Worm (Caenorhabditis elegans) whole organism, young adult: ENCODE data around the gene nhr-7.
A peak's percentile ranks its signal among the peaks of the same experiment; 100 is the strongest.

ENCODE experiments used
- C06A6.2 ChIP-seq: fragments of 200-800 bp; sonication (Bioruptor generic); conservative IDR thresholded peaks from 2 replicates; pipeline ENCODE4 v1.3.6; 2022; ENCODE audit warnings: missing genetic modification characterization, missing compliant biosample characterization
- F55B11.4 ChIP-seq: sonication (generic microtip); optimal IDR thresholded peaks from 2 replicates; lab custom pipeline; 2016; ENCODE audit warnings: missing compliant biosample characterization, missing genetic modification characterization, borderline replicate concordance; ENCODE audit not compliant: insufficient read depth
- T07F8.4 ChIP-seq: sonication (generic microtip); optimal IDR thresholded peaks from 2 replicates; lab custom pipeline; 2016; ENCODE audit warnings: mild to moderate bottlenecking, missing genetic modification characterization, moderate library complexity, missing compliant biosample characterization
- Y53F4B.3 ChIP-seq: fragments of 200-800 bp; sonication (Bioruptor generic); IDR thresholded peaks from 2 replicates; pipeline ENCODE4 v1.3.6; 2022; ENCODE audit warnings: missing genetic modification reagents, missing genetic modification characterization, missing compliant biosample characterization
- Y53G8AR.9 ChIP-seq: fragments of 200-800 bp; sonication (Bioruptor generic); conservative IDR thresholded peaks from 2 replicates; pipeline ENCODE4 v1.3.6; 2022; ENCODE audit warnings: missing genetic modification reagents, missing genetic modification characterization, missing compliant biosample characterization
- aptf-3 ChIP-seq: fragments of 200-800 bp; sonication (Bioruptor generic); IDR thresholded peaks from 2 replicates; pipeline ENCODE4 v1.3.6; 2022; ENCODE audit warnings: missing genetic modification characterization, missing compliant biosample characterization
- ccch-3 ChIP-seq: fragments of 200-800 bp; sonication (Bioruptor generic); optimal IDR thresholded peaks from 2 replicates; lab custom pipeline; 2018; ENCODE audit warnings: mild to moderate bottlenecking, missing genetic modification characterization, missing compliant biosample characterization
- cebp-1 ChIP-seq, 2 experiments: fragments of 200-800 bp in 1 of 2; sonication (Bioruptor generic) in 1 of 2; sonication (generic microtip) in 1 of 2; IDR thresholded peaks in 1 of 2; optimal IDR thresholded peaks in 1 of 2; 2 replicates each; pipeline versions ENCODE4 v1.3.6 to Lab custom; 2017 to 2022; ENCODE audit warnings: missing compliant biosample characterization in 2 of 2, missing genetic modification characterization in 2 of 2, mild to moderate bottlenecking in 1 of 2, missing genetic modification reagents in 1 of 2, moderate library complexity in 1 of 2
- ceh-100 ChIP-seq: fragments of 200-800 bp; sonication (Bioruptor generic); IDR thresholded peaks from 2 replicates; pipeline ENCODE4 v1.3.6; 2022; ENCODE audit warnings: missing genetic modification reagents, missing genetic modification characterization, missing compliant biosample characterization
- ceh-58 ChIP-seq: fragments of 200-800 bp; sonication (Bioruptor generic); IDR thresholded peaks from 2 replicates; pipeline ENCODE4 v1.3.6; 2022; ENCODE audit warnings: missing genetic modification characterization, missing compliant biosample characterization
- dox-1 ChIP-seq: fragments of 200-800 bp; sonication (Bioruptor generic); IDR thresholded peaks from 2 replicates; pipeline ENCODE4 v1.3.6; 2022; ENCODE audit warnings: missing genetic modification reagents, missing genetic modification characterization, missing compliant biosample characterization
- egl-44 ChIP-seq: fragments of 200-800 bp; sonication (Bioruptor generic); IDR thresholded peaks from 2 replicates; pipeline ENCODE4 v1.3.6; 2022; ENCODE audit warnings: missing genetic modification reagents, missing genetic modification characterization, missing compliant biosample characterization
- ets-4 ChIP-seq: fragments of 200-800 bp; sonication (Bioruptor generic); optimal IDR thresholded peaks from 2 replicates; lab custom pipeline; 2018; ENCODE audit warnings: mild to moderate bottlenecking, missing genetic modification characterization, missing compliant biosample characterization
- hlh-12 ChIP-seq: sonication (generic microtip); optimal IDR thresholded peaks from 2 replicates; lab custom pipeline; 2016; ENCODE audit warnings: missing genetic modification characterization, missing compliant biosample characterization
- hmg-1.2 ChIP-seq: fragments of 200-800 bp; sonication (Bioruptor generic); IDR thresholded peaks from 2 replicates; pipeline ENCODE4 v1.3.6; 2022; ENCODE audit warnings: missing genetic modification reagents, missing genetic modification characterization, missing compliant biosample characterization
- hmg-20 ChIP-seq: fragments of 200-800 bp; sonication (Bioruptor generic); IDR thresholded peaks from 2 replicates; pipeline ENCODE4 v1.3.6; 2022; ENCODE audit warnings: missing genetic modification reagents, missing genetic modification characterization, missing compliant biosample characterization
- hsf-1 ChIP-seq: fragments of 200-800 bp; sonication (Bioruptor generic); IDR thresholded peaks from 2 replicates; pipeline ENCODE4 v1.3.6; 2022; ENCODE audit warnings: missing genetic modification reagents, missing genetic modification characterization, missing compliant biosample characterization
- madf-10 ChIP-seq: sonication (generic microtip); optimal IDR thresholded peaks from 2 replicates; lab custom pipeline; 2016; ENCODE audit warnings: mild to moderate bottlenecking, missing genetic modification characterization, missing compliant biosample characterization
- madf-8 ChIP-seq: fragments of 200-800 bp; sonication (Bioruptor generic); conservative IDR thresholded peaks from 2 replicates; pipeline ENCODE4 v1.3.6; 2022; ENCODE audit warnings: missing genetic modification reagents, missing genetic modification characterization, missing compliant biosample characterization
- nfya-1 ChIP-seq: sonication (generic microtip); optimal IDR thresholded peaks from 2 replicates; lab custom pipeline; 2017; ENCODE audit warnings: antibody characterized with exemption, missing compliant biosample characterization, missing genetic modification characterization, borderline replicate concordance; ENCODE audit not compliant: insufficient read depth
- nhr-80 ChIP-seq: sonication (generic microtip); optimal IDR thresholded peaks from 2 replicates; lab custom pipeline; 2016; ENCODE audit warnings: missing genetic modification characterization, missing compliant biosample characterization
- nhr-90 ChIP-seq: sonication (generic microtip); optimal IDR thresholded peaks from 2 replicates; lab custom pipeline; 2016; ENCODE audit warnings: missing genotype, mild to moderate bottlenecking, missing genetic modification characterization, missing compliant biosample characterization
- pha-4 ChIP-seq: fragments of 150-350 bp; sonication (generic microtip); optimal IDR thresholded peaks from 2 replicates; lab custom pipeline; 2014; ENCODE audit warnings: missing biosample characterization, missing genetic modification reagents, missing genetic modification characterization
- repo-1 ChIP-seq: sonication (generic microtip); optimal IDR thresholded peaks from 2 replicates; lab custom pipeline; 2017; ENCODE audit warnings: mild to moderate bottlenecking, missing genetic modification characterization, missing compliant biosample characterization
- sea-2 ChIP-seq: fragments of 200-800 bp; sonication (Bioruptor generic); IDR thresholded peaks from 2 replicates; pipeline ENCODE4 v1.3.6; 2022; ENCODE audit warnings: missing genetic modification characterization, missing compliant biosample characterization
- snpc-1.1 ChIP-seq: sonication (generic microtip); optimal IDR thresholded peaks from 2 replicates; lab custom pipeline; 2017; ENCODE audit warnings: missing genetic modification characterization, mild to moderate bottlenecking, missing compliant biosample characterization, antibody characterized with exemption, moderate library complexity, missing genotype, missing genetic modification reagents; ENCODE audit not compliant: insufficient read depth
- snpc-3.4 ChIP-seq: sonication (generic microtip); optimal IDR thresholded peaks from 2 replicates; lab custom pipeline; 2017; ENCODE audit warnings: missing genetic modification characterization, mild to moderate bottlenecking, missing compliant biosample characterization, antibody characterized with exemption, moderate library complexity, missing genotype, missing genetic modification reagents
- tbp1 ChIP-seq: fragments of 200-800 bp; sonication (Bioruptor generic); optimal IDR thresholded peaks from 2 replicates; lab custom pipeline; 2018; ENCODE audit warnings: mild to moderate bottlenecking, missing genetic modification characterization, missing compliant biosample characterization
- unc-130 ChIP-seq: sonication (generic microtip); optimal IDR thresholded peaks from 2 replicates; lab custom pipeline; 2016; ENCODE audit warnings: missing genetic modification reagents, missing genetic modification characterization, missing compliant biosample characterization
- unc-62 ChIP-seq: fragments of 150-350 bp; optimal IDR thresholded peaks from 2 replicates; lab custom pipeline; 2014; ENCODE audit warnings: missing biosample characterization, missing genetic modification reagents, missing genetic modification characterization
- xnd-1 ChIP-seq: sonication (generic microtip); optimal IDR thresholded peaks from 2 replicates; lab custom pipeline; 2016; ENCODE audit warnings: missing genotype, missing genetic modification reagents, missing genetic modification characterization, missing compliant biosample characterization
- zfh-2 ChIP-seq: fragments of 200-800 bp; sonication (Bioruptor generic); conservative IDR thresholded peaks from 2 replicates; pipeline ENCODE4 v1.3.6; 2022; ENCODE audit warnings: missing genetic modification reagents, missing genetic modification characterization, missing compliant biosample characterization
- ztf-22 ChIP-seq: fragments of 200-800 bp; sonication (Bioruptor generic); optimal IDR thresholded peaks from 2 replicates; lab custom pipeline; 2018; ENCODE audit warnings: mild to moderate bottlenecking, missing genetic modification characterization, moderate library complexity, missing compliant biosample characterization
- ztf-6 ChIP-seq: fragments of 200-800 bp; sonication (Bioruptor generic); IDR thresholded peaks from 2 replicates; pipeline ENCODE4 v1.3.6; 2022; ENCODE audit warnings: missing genetic modification reagents, missing genetic modification characterization, missing compliant biosample characterization

nhr-7 gene

ce11 chrIV:11296787-11297186, 25.6 kb upstream of the nhr-7 start, which contains the start of gene mttu-1:
Gene mttu-1, minus strand, starts transcription at chrIV:11296887.
- TF ChIP-seq hmg-20 (no peak), ztf-6 (GFP tag; lab: Robert Waterston, UW) (no peak), hsf-1 (GFP tag; lab: Robert Waterston, UW) (no peak), pha-4 (tag; lab: Kevin White, UChicago) (no peak), ets-4 (GFP tag; lab: Kevin White, UChicago) (no peak), snpc-1.1 (no peak), snpc-3.4 (tag; lab: Kevin White, UChicago) (no peak)
- TF ChIP-seq, all 124 proteins: peak for 0

ce11 chrIV:11288965-11289364, 17.8 kb upstream of the nhr-7 start:
- TF ChIP-seq snpc-3.4 (tag; lab: Kevin White, UChicago) = no peak
- peak; percentile 21 for TF ChIP-seq tbp1 (GFP tag; lab: Kevin White, UChicago)
- TF ChIP-seq unc-130 (GFP tag; lab: Kevin White, UChicago) = no peak
- no peak for TF ChIP-seq aptf-3 (GFP tag; lab: Robert Waterston, UW)
- no peak for TF ChIP-seq cebp-1 (GFP tag; IDR thresholded peaks at IDR 0.05; lab: Robert Waterston, UW)
- peak; percentile 32 for TF ChIP-seq cebp-1 (tag; optimal IDR thresholded peaks at IDR 0.05; lab: Kevin White, UChicago)
- TF ChIP-seq nhr-80 (tag; lab: Kevin White, UChicago) = peak; percentile 91
- peak; percentile 62 for TF ChIP-seq dox-1
- TF ChIP-seq ets-4 (GFP tag; lab: Kevin White, UChicago) = peak; percentile 46

ce11 chrIV:11287511-11287910, 16.3 kb upstream of the nhr-7 start, which contains the start of gene F54D1.6:
Gene F54D1.6, plus strand, starts transcription at chrIV:11287811.
- no peak for TF ChIP-seq zfh-2 (GFP tag; lab: Robert Waterston, UW)
- TF ChIP-seq nfya-1 = no peak
- no peak for TF ChIP-seq repo-1 (tag; lab: Kevin White, UChicago)
- no peak for TF ChIP-seq nhr-90
- no peak for TF ChIP-seq madf-8 (GFP tag; lab: Robert Waterston, UW)
- no peak for TF ChIP-seq egl-44

ce11 chrIV:11286112-11286511, 14.9 kb upstream of the nhr-7 start:
- no peak for TF ChIP-seq tbp1 (GFP tag; lab: Kevin White, UChicago)
- no peak for TF ChIP-seq Y53F4B.3 (GFP tag; lab: Robert Waterston, UW)
- no peak for TF ChIP-seq Y53G8AR.9 (GFP tag; lab: Robert Waterston, UW)
- no peak for TF ChIP-seq T07F8.4 (tag; lab: Kevin White, UChicago)
- TF ChIP-seq ccch-3 (GFP tag; lab: Kevin White, UChicago) = no peak
- no peak for TF ChIP-seq sea-2 (GFP tag; lab: Robert Waterston, UW)

- TF ChIP-seq ceh-58 (GFP tag; lab: Robert Waterston, UW) = no peak
- TF ChIP-seq madf-10 = no peak
- TF ChIP-seq cebp-1 (GFP tag; IDR thresholded peaks at IDR 0.05; lab: Robert Waterston, UW) = peak; percentile 51; the same call in 1 of the 2 replicates
- TF ChIP-seq cebp-1 (tag; optimal IDR thresholded peaks at IDR 0.05; lab: Kevin White, UChicago) = peak; percentile 69
- no peak for TF ChIP-seq ceh-100
- TF ChIP-seq, all 124 proteins: peak for 1
Observed at ce11 chrIV:11285239-11285638, 14.1 kb upstream of the nhr-7 start.

- TF ChIP-seq C06A6.2 = no peak
- no peak for TF ChIP-seq F55B11.4 (tag; lab: Kevin White, UChicago)
- TF ChIP-seq nhr-90 = peak; percentile 50
- TF ChIP-seq unc-62 (GFP tag; lab: Kevin White, UChicago) = peak; percentile 52
- peak; percentile 50 for TF ChIP-seq hmg-1.2
- TF ChIP-seq hlh-12 (tag; lab: Kevin White, UChicago) = no peak
- TF ChIP-seq xnd-1 (tag; lab: Kevin White, UChicago) = no peak
- TF ChIP-seq ztf-22 = peak; percentile 62
- TF ChIP-seq egl-44 = 0 out of 2 replicates have a peak, but pooled peaks have one; percentile 20
- TF ChIP-seq cebp-1 (GFP tag; IDR thresholded peaks at IDR 0.05; lab: Robert Waterston, UW) = 0 out of 2 replicates have a peak, but pooled peaks have one; percentile 27
- no peak for TF ChIP-seq cebp-1 (tag; optimal IDR thresholded peaks at IDR 0.05; lab: Kevin White, UChicago)
- peak; percentile 52 for TF ChIP-seq ets-4 (GFP tag; lab: Kevin White, UChicago)
- peak; percentile 98 for TF ChIP-seq nhr-80 (tag; lab: Kevin White, UChicago)
- TF ChIP-seq, all 124 proteins: peak for 8
Observed at ce11 chrIV:11284102-11284531, 13.0 kb upstream of the nhr-7 start.
